Worm (Caenorhabditis elegans) whole organism, L4 larva: ENCODE results near the gene T12A2.3.

Experiments
- ceh-62 ChIP-seq: sonication (generic microtip); optimal IDR thresholded peaks from 2 replicates; lab custom pipeline; 2017; ENCODE audit warnings: missing biosample characterization, missing genetic modification characterization
- daf-12 ChIP-seq: fragments of 150-350 bp; optimal IDR thresholded peaks from 2 replicates; lab custom pipeline; 2014; ENCODE audit warnings: missing biosample characterization, missing genetic modification reagents, missing genetic modification characterization
- dve-1 ChIP-seq: sonication (generic microtip); optimal IDR thresholded peaks from 2 replicates; lab custom pipeline; 2017; ENCODE audit warnings: antibody characterized with exemption, mild to moderate bottlenecking, missing genetic modification characterization, missing compliant biosample characterization; ENCODE audit not compliant: insufficient read depth
- gei-8 ChIP-seq: fragments of 200-800 bp; sonication (Bioruptor generic); optimal IDR thresholded peaks from 2 replicates; lab custom pipeline; 2018; ENCODE audit warnings: mild to moderate bottlenecking, missing genetic modification characterization, missing compliant biosample characterization
- hif-1 ChIP-seq, 2 experiments: sonication (generic microtip); optimal IDR thresholded peaks; 2 replicates each; lab custom pipeline; 2016 to 2017; ENCODE audit warnings: missing compliant biosample characterization in 2 of 2, missing genetic modification characterization in 2 of 2, missing genetic modification reagents in 2 of 2, missing genotype in 2 of 2, mild to moderate bottlenecking in 1 of 2
- mdt-29 ChIP-seq: fragments of 200-800 bp; sonication (Bioruptor generic); IDR thresholded peaks from 2 replicates; pipeline ENCODE4 v1.3.6; 2022; ENCODE audit warnings: missing genetic modification reagents, missing genetic modification characterization, missing compliant biosample characterization
- nhr-25 ChIP-seq: sonication (generic microtip); optimal IDR thresholded peaks from 2 replicates; lab custom pipeline; 2017; ENCODE audit warnings: missing genetic modification characterization, mild to moderate bottlenecking, missing compliant biosample characterization, antibody characterized with exemption, moderate library complexity, borderline replicate concordance; ENCODE audit not compliant: insufficient read depth
- nhr-28 ChIP-seq: fragments of 150-350 bp; optimal IDR thresholded peaks from 2 replicates; lab custom pipeline; 2014; ENCODE audit warnings: missing biosample characterization, missing genetic modification characterization
- pha-4 ChIP-seq, 2 experiments: fragments of 150-350 bp in 1 of 2; fragments of 200-800 bp in 1 of 2; sonication (Bioruptor generic) in 1 of 2; IDR thresholded peaks in 1 of 2; optimal IDR thresholded peaks in 1 of 2; 2 replicates each; pipeline versions ENCODE4 v1.3.6 to Lab custom; 2014 to 2022; ENCODE audit warnings: missing genetic modification characterization in 2 of 2, missing genetic modification reagents in 2 of 2, missing biosample characterization in 1 of 2, missing compliant biosample characterization in 1 of 2
- pqm-1 ChIP-seq: sonication (generic microtip); optimal IDR thresholded peaks from 2 replicates; lab custom pipeline; 2017; ENCODE audit warnings: missing biosample characterization, missing genetic modification characterization
- unc-130 ChIP-seq: sonication (generic microtip); optimal IDR thresholded peaks from 2 replicates; lab custom pipeline; 2016; ENCODE audit warnings: missing genetic modification reagents, missing genetic modification characterization, missing compliant biosample characterization
- unc-39 ChIP-seq: sonication (generic microtip); optimal IDR thresholded peaks from 2 replicates; lab custom pipeline; 2017; ENCODE audit warnings: missing biosample characterization, missing genetic modification characterization
- unc-62 ChIP-seq, 3 experiments: fragments of 150-350 bp in 1 of 3; sonication (generic microtip); optimal IDR thresholded peaks in 2 of 3; peaks in 1 of 3; 1 replicate in 1 of 3; 2 replicates in 2 of 3; lab custom pipeline; 2014 to 2017; ENCODE audit warnings: missing biosample characterization in 3 of 3, missing genetic modification characterization in 3 of 3, missing genetic modification reagents in 3 of 3, missing genotype in 1 of 3
- zag-1 ChIP-seq: fragments of 150-350 bp; optimal IDR thresholded peaks from 2 replicates; lab custom pipeline; 2014; ENCODE audit warnings: missing biosample characterization, missing genetic modification characterization

ce11 chrIII:6208984-6209383, 31.6 kb upstream of the T12A2.3 start, which contains the start of gene C23G10.1:
- no peak for TF ChIP-seq pqm-1 (tag; lab: Kevin White, UChicago)
- TF ChIP-seq nhr-28 (tag; lab: Kevin White, UChicago): no peak
- no peak for TF ChIP-seq gei-8
- TF ChIP-seq ceh-62 (tag; lab: Kevin White, UChicago): no peak
- no peak for TF ChIP-seq unc-39 (tag; lab: Kevin White, UChicago)
- TF ChIP-seq zag-1 (tag; lab: Kevin White, UChicago): no peak
- no peak for TF ChIP-seq pha-4 (GFP tag; IDR thresholded peaks at IDR 0.05; lab: Robert Waterston, UW)
- TF ChIP-seq pha-4 (tag; optimal IDR thresholded peaks at IDR 0.05; lab: Kevin White, UChicago): no peak
- TF ChIP-seq hif-1 (tag; optimal IDR thresholded peaks at IDR 0.05; lab: Kevin White, UChicago): no peak
- TF ChIP-seq mdt-29 (GFP tag; lab: Robert Waterston, UW): no peak
- TF ChIP-seq daf-12: no peak
- no peak for TF ChIP-seq nhr-25
- TF ChIP-seq unc-130 (GFP tag; lab: Kevin White, UChicago): no peak
- TF ChIP-seq dve-1 (tag; lab: Kevin White, UChicago): no peak
- TF ChIP-seq unc-62 (GFP tag; optimal IDR thresholded peaks at IDR 0.05 in 1 of 2; lab: Kevin White, UChicago): no peak
- TF ChIP-seq unc-62 (tag; optimal IDR thresholded peaks at IDR 0.05; lab: Kevin White, UChicago): no peak
